Worm (Caenorhabditis elegans) whole organism, L3 larva: ENCODE measurements around the gene C47E12.2.
A peak's percentile ranks its signal among the peaks of the same experiment; 100 is the strongest.
"Not testable (repeated sequence)": the region's sequence is repeated elsewhere in the genome, so short reads cannot be mapped to it uniquely, and the experiment has no call there.

Source experiments
- R02D3.7 ChIP-seq: fragments of 150-350 bp; optimal IDR thresholded peaks from 2 replicates; lab custom pipeline; 2014; ENCODE audit warnings: missing biosample characterization, missing genetic modification characterization
- aly-2 ChIP-seq: fragments of 150-350 bp; optimal IDR thresholded peaks from 2 replicates; lab custom pipeline; 2014; ENCODE audit warnings: missing biosample characterization, missing genetic modification characterization
- ama-1 ChIP-seq: fragments of 150-350 bp; optimal IDR thresholded peaks from 2 replicates; lab custom pipeline; 2018
- ceh-28 ChIP-seq: fragments of 150-350 bp; optimal IDR thresholded peaks from 2 replicates; lab custom pipeline; 2014; ENCODE audit warnings: missing biosample characterization, missing genetic modification reagents, missing genetic modification characterization
- ceh-82 ChIP-seq: fragments of 150-350 bp; optimal IDR thresholded peaks from 2 replicates; lab custom pipeline; 2014; ENCODE audit warnings: missing biosample characterization, missing genetic modification characterization
- ceh-9 ChIP-seq: sonication (generic microtip); optimal IDR thresholded peaks from 2 replicates; lab custom pipeline; 2018; ENCODE audit warnings: missing biosample characterization, missing genetic modification characterization
- daf-12 ChIP-seq: fragments of 150-350 bp; optimal IDR thresholded peaks from 2 replicates; lab custom pipeline; 2014; ENCODE audit warnings: missing biosample characterization, missing genetic modification reagents, missing genetic modification characterization
- egl-27 ChIP-seq: sonication (generic microtip); optimal IDR thresholded peaks from 4 replicates; lab custom pipeline; 2017; ENCODE audit warnings: missing biosample characterization, missing genetic modification reagents, missing genetic modification characterization
- elt-1 ChIP-seq: fragments of 150-350 bp; optimal IDR thresholded peaks from 2 replicates; lab custom pipeline; 2014; ENCODE audit warnings: missing biosample characterization, missing genetic modification characterization
- elt-3 ChIP-seq, 3 experiments: fragments of 150-350 bp in 1 of 3; sonication (generic microtip) in 2 of 3; optimal IDR thresholded peaks; 2 replicates in 2 of 3; 4 replicates in 1 of 3; lab custom pipeline; 2014 to 2017; ENCODE audit warnings: missing biosample characterization in 3 of 3, missing genetic modification characterization in 3 of 3
- eor-1 ChIP-seq, 2 experiments: fragments of 150-350 bp; optimal IDR thresholded peaks; 2 replicates each; lab custom pipeline; 2014 to 2018; ENCODE audit warnings: missing biosample characterization in 2 of 2, missing genetic modification characterization in 2 of 2
- fkh-10 ChIP-seq: sonication (generic microtip); optimal IDR thresholded peaks from 2 replicates; lab custom pipeline; 2017; ENCODE audit warnings: missing biosample characterization, missing genetic modification reagents, missing genetic modification characterization
- fkh-2 ChIP-seq: fragments of 150-350 bp; optimal IDR thresholded peaks from 2 replicates; lab custom pipeline; 2014; ENCODE audit warnings: missing biosample characterization, missing genetic modification reagents, missing genetic modification characterization
- jun-1 ChIP-seq: fragments of 150-350 bp; optimal IDR thresholded peaks from 2 replicates; lab custom pipeline; 2014; ENCODE audit warnings: missing biosample characterization, missing genetic modification reagents, missing genetic modification characterization
- lin-39 ChIP-seq: fragments of 150-350 bp; optimal IDR thresholded peaks from 2 replicates; lab custom pipeline; 2018; ENCODE audit warnings: missing biosample characterization, missing genetic modification reagents, missing genetic modification characterization
- lsy-12 ChIP-seq: sonication (generic microtip); optimal IDR thresholded peaks from 2 replicates; lab custom pipeline; 2016; ENCODE audit warnings: mild to moderate bottlenecking, missing genetic modification characterization, missing compliant biosample characterization
- mdl-1 ChIP-seq: fragments of 150-350 bp; optimal IDR thresholded peaks from 2 replicates; lab custom pipeline; 2014; ENCODE audit warnings: missing biosample characterization, missing genetic modification characterization
- mml-1 ChIP-seq: fragments of 150-350 bp; sonication (generic microtip); optimal IDR thresholded peaks from 3 replicates; lab custom pipeline; 2014; ENCODE audit warnings: missing biosample characterization, missing genetic modification characterization
- nhr-11 ChIP-seq: fragments of 150-350 bp; optimal IDR thresholded peaks from 2 replicates; lab custom pipeline; 2014; ENCODE audit warnings: missing biosample characterization, missing genetic modification characterization
- nhr-23 ChIP-seq: fragments of 150-350 bp; optimal IDR thresholded peaks from 2 replicates; lab custom pipeline; 2014; ENCODE audit warnings: missing biosample characterization, missing genetic modification reagents, missing genetic modification characterization
- nhr-237 ChIP-seq: fragments of 150-350 bp; optimal IDR thresholded peaks from 2 replicates; lab custom pipeline; 2014; ENCODE audit warnings: missing biosample characterization, missing genetic modification characterization
- nhr-67 ChIP-seq: fragments of 150-350 bp; optimal IDR thresholded peaks from 2 replicates; lab custom pipeline; 2014; ENCODE audit warnings: missing biosample characterization, missing genetic modification characterization
- nhr-76 ChIP-seq: fragments of 150-350 bp; sonication (generic microtip); optimal IDR thresholded peaks from 5 replicates; lab custom pipeline; 2014; ENCODE audit warnings: missing biosample characterization, missing genetic modification characterization
- nhr-77 ChIP-seq: fragments of 150-350 bp; optimal IDR thresholded peaks from 2 replicates; lab custom pipeline; 2014; ENCODE audit warnings: missing biosample characterization, missing genetic modification characterization
- pqm-1 ChIP-seq: fragments of 150-350 bp; optimal IDR thresholded peaks from 2 replicates; lab custom pipeline; 2017; ENCODE audit warnings: missing biosample characterization, missing genetic modification characterization, inconsistent platforms
- sea-2 ChIP-seq: fragments of 150-350 bp; sonication (generic microtip); optimal IDR thresholded peaks from 4 replicates; lab custom pipeline; 2014; ENCODE audit warnings: missing biosample characterization, missing genetic modification reagents, missing genetic modification characterization
- skn-1 ChIP-seq: fragments of 150-350 bp; optimal IDR thresholded peaks from 2 replicates; lab custom pipeline; 2014; ENCODE audit warnings: missing biosample characterization, missing genetic modification characterization
- tbx-2 ChIP-seq: sonication (generic microtip); optimal IDR thresholded peaks from 2 replicates; lab custom pipeline; 2016; ENCODE audit warnings: mild to moderate bottlenecking, missing genetic modification characterization, missing compliant biosample characterization
- zag-1 ChIP-seq: fragments of 150-350 bp; optimal IDR thresholded peaks from 2 replicates; lab custom pipeline; 2014; ENCODE audit warnings: missing biosample characterization, missing genetic modification characterization
- ztf-11 ChIP-seq: fragments of 150-350 bp; optimal IDR thresholded peaks from 2 replicates; lab custom pipeline; 2014; ENCODE audit warnings: missing biosample characterization, missing genetic modification characterization
- ztf-4 ChIP-seq: fragments of 150-350 bp; optimal IDR thresholded peaks from 2 replicates; lab custom pipeline; 2014; ENCODE audit warnings: missing biosample characterization, missing genetic modification characterization

The C47E12.2 gene

ce11 chrIV:10046005-10046404 lies 42.7 kb upstream of the C47E12.2 start:
- TF ChIP-seq lin-39 = peak; percentile 1
- TF ChIP-seq eor-1 (tag; optimal IDR thresholded peaks at IDR 0.05; lab: Kevin White, UChicago) = no peak
- TF ChIP-seq fkh-2 (tag; lab: Kevin White, UChicago) = no peak
- TF ChIP-seq pqm-1 = no peak
- no peak for TF ChIP-seq ceh-28
- no peak for TF ChIP-seq ceh-82 (tag; lab: Kevin White, UChicago)
- TF ChIP-seq skn-1 = no peak
- TF ChIP-seq ztf-11 (tag; lab: Kevin White, UChicago) = no peak

DNA sequence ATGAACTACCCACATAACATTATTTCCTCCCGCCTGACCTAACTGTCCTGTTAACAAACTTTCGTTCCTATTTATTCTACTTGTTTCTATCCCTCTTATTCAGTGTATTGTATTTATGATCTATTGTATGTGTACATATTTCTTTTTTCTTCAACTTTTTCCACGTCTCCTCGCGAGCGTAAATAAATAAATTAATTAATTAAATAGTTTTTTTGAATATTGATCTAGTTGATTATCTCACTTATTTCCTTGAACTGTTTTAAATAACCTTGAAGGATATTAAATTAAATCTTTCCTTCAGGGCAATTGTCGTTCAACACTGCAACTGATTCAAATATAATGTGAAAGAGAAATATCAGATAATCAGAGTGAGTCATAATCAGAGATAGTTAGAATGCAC lies 39.6 kb upstream of the C47E12.2 start, which contains the start of gene frk-1:
Gene frk-1, plus strand, starts transcription at position 301 of the 400 bp plus-strand sequence.
- TF ChIP-seq daf-12 (tag; lab: Kevin White, UChicago) = no peak
- no peak for TF ChIP-seq nhr-23 (tag; lab: Kevin White, UChicago)
- no peak for TF ChIP-seq jun-1 (tag; lab: Kevin White, UChicago)
- TF ChIP-seq nhr-237 = no peak
- TF ChIP-seq lsy-12 (tag; lab: Kevin White, UChicago) = no peak
- no peak for TF ChIP-seq mdl-1 (tag; lab: Kevin White, UChicago)
- no peak for TF ChIP-seq elt-3 (tag; optimal IDR thresholded peaks at IDR 0.05; lab: Kevin White, UChicago)
- TF ChIP-seq tbx-2 (tag; lab: Kevin White, UChicago) = no peak

DNA sequence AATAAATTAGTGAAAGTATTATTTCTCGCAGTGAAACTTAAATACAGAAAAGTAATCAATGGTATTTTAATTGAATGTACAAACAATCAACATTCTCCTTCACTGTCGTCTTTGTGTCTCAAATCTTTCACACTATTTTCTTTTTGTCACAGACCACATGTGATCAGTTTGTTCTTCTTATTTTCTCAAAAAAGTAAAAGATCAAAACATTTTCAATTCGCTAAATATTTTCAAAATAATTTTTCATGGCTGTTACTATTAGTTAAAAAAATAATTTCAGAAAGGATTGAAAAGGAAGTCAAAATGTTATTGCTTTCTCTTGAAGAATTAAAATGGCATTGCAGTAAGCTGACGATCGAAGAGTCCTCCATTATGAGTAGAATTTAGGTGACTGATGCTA lies 37.5 kb upstream of the C47E12.2 start, which contains the start of gene dhs-31:
Gene dhs-31, minus strand, starts transcription at position 101 of the 400 bp plus-strand sequence.
- TF ChIP-seq fkh-2 (tag; lab: Kevin White, UChicago) = no peak
- no peak for TF ChIP-seq fkh-10 (GFP tag; lab: Kevin White, UChicago)
- no peak for TF ChIP-seq nhr-77 (tag; lab: Kevin White, UChicago)
- no peak for TF ChIP-seq nhr-237
- no peak for TF ChIP-seq mdl-1 (tag; lab: Kevin White, UChicago)
- no peak for TF ChIP-seq mml-1 (tag; lab: Kevin White, UChicago)
- no peak for TF ChIP-seq pqm-1
- TF ChIP-seq lin-39 = no peak
- no peak for TF ChIP-seq elt-3 (tag; optimal IDR thresholded peaks at IDR 0.05; lab: Kevin White, UChicago)
- no peak for TF ChIP-seq skn-1

DNA sequence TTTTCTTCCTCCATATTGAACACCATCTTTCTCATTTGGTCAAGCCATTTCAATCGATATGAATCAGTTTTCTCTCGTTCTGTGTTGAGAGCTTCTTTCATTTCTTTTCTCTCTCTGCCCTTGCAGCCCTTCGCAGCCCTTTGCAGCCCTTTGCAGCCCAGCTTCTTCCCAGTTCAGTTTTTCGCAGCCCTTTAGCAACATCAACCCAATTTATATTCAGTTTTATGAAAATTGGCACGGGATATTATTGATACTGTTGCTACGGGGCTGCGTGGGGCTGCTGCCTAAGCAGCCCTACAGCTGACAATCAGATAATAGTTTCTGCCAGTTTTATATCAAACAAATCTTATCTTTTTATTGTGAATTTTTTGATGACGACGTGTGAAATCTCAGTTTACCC lies 33.7 kb upstream of the C47E12.2 start, which contains the start of gene F44D12.10:
Gene F44D12.10, minus strand, starts transcription at position 101 of the 400 bp plus-strand sequence.
- TF ChIP-seq zag-1 (tag; lab: Kevin White, UChicago) = no peak
- TF ChIP-seq nhr-11 (tag; lab: Kevin White, UChicago) = no peak

DNA sequence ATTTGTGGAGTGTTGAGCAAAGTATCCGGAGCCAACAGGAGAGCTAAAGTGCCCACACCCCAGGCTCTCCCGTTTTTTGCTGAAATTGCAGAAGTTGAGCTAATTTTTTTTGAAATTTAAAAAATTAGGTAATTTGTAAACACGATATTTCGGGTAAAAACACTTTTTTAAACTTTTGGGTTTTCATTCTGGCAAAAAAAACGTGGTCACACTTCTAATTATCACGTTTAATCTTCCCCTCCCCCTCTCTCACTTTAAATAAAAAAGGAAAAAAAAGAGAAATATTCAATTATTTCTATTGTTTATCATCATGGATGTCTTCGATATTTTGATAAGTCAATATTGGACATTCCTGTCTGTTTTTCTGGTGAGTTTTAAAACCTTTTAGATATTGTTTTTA lies 29.8 kb upstream of the C47E12.2 start, which contains the start of gene F44D12.6:
Gene F44D12.6, plus strand, starts transcription at position 301 of the 400 bp plus-strand sequence.
- no peak for TF ChIP-seq elt-1 (tag; lab: Kevin White, UChicago)
- TF ChIP-seq ceh-9 (tag; lab: Kevin White, UChicago) = no peak
- TF ChIP-seq ama-1 (lab: Kevin White, UChicago) = no peak
- no peak for TF ChIP-seq R02D3.7 (tag; lab: Kevin White, UChicago)
- TF ChIP-seq fkh-10 (GFP tag; lab: Kevin White, UChicago) = no peak
- TF ChIP-seq egl-27 = no peak
- TF ChIP-seq nhr-67 (tag; lab: Kevin White, UChicago) = no peak
- no peak for TF ChIP-seq nhr-237
- no peak for TF ChIP-seq tbx-2 (tag; lab: Kevin White, UChicago)
- no peak for TF ChIP-seq skn-1
- no peak for TF ChIP-seq nhr-76 (tag; lab: Kevin White, UChicago)
- TF ChIP-seq aly-2 (tag; lab: Kevin White, UChicago) = no peak
- no peak for TF ChIP-seq nhr-77 (tag; lab: Kevin White, UChicago)
- TF ChIP-seq fkh-2 (tag; lab: Kevin White, UChicago) = no peak
- TF ChIP-seq daf-12 (tag; lab: Kevin White, UChicago) = no peak
- no peak for TF ChIP-seq ztf-11 (tag; lab: Kevin White, UChicago)
- TF ChIP-seq mml-1 (tag; lab: Kevin White, UChicago) = no peak
- no peak for TF ChIP-seq ztf-4 (tag; lab: Kevin White, UChicago)
- TF ChIP-seq sea-2 = no peak
- no peak for TF ChIP-seq lin-39

DNA sequence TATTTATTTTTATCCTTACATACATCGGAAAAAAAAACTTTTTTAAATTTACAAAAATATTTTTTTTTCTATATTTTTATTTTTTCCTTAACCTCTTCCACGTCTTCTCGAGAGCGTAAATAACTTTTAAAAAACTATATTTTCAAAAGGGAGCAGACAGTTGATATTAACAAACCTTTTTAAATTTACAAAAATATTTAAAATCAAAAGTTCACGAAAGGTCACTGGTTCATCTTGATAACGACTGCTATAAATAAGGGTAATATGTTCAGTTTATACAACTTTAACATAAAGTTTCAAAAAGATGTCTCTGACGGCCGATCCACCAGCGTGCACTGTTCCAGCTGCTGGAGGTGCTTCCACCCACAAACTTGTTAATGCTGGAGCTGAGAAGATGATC lies 25.5 kb upstream of the C47E12.2 start, which contains the start of the genes F44D12.16 and msd-2:
Gene F44D12.16, plus strand, starts transcription at position 301 of the 400 bp plus-strand sequence.
Gene msd-2, plus strand, starts transcription at position 305 of the 400 bp plus-strand sequence.
- not testable (repeated sequence) for TF ChIP-seq jun-1 (tag; lab: Kevin White, UChicago); sea-2; nhr-11 (tag; lab: Kevin White, UChicago)
